Worm (Caenorhabditis elegans): ENCODE data around the gene syg-2.

DNA sequence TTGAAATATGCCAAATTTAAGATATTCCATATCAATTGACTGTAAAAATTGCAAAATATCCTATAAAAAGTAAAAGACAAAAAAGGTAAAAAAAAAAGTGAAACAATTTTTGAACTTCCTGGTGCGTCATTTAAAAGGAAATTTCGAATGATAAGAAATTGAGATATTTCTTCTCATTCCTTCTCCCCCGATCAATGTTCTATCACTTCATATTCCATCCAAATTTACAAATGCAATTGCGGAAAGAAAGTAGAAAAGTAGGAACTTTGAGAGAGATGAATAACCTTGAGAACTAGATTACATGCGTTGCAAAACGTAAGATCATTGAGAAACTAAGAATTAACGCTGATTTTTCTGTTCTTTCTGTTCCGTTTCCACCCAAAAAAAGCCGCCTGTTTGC is 54.8 kb downstream of the syg-2 start:
- no peak for TF ChIP-seq ZK546.5 (tag; optimal IDR thresholded peaks at IDR 0.05)
- TF ChIP-seq ama-1 (optimal IDR thresholded peaks at IDR 0.05), result no peak
- TF ChIP-seq lin-39 (tag; optimal IDR thresholded peaks at IDR 0.05), result no peak
- no peak for TF ChIP-seq nhr-23 (tag; optimal IDR thresholded peaks at IDR 0.05)
- TF ChIP-seq nhr-77 (tag; optimal IDR thresholded peaks at IDR 0.05), result no peak
- no peak for TF ChIP-seq elt-1 (tag; optimal IDR thresholded peaks at IDR 0.05)
